Worm (Caenorhabditis elegans): ENCODE measurements around the gene twk-10.

DNA sequence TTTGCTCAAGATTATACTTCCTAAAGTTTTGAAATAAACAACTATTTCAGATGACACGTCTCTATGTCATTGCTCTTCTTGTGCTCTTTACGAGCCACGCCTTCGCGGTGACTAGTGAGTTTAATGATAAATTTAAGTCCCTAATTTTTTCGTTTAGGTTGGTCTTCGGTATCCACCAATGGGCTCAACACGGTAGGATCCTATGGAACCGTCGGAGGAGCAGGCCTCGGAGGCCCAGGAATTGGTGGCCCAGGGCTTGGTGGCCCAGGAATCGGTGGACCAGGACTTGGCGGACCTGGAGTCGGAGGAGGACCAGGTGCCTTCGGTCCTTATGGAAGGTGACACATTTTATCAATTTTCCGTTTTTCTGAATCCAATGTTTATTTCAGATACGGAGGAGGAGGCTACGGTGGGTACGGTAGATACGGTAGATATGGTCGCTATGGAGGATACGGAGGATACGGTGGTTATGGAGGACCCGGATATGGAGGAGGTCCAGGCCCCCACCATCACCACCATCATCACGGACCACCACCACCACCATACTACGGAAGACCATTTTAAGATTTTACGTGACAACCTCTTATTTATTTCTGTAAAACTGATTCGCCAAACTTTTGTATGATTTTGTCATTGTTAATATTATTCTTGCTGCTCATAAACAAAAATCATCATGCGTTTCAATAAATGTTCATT lies 31.6 kb upstream of the twk-10 start, which contains the start of the genes F46E10.2 and F46E10.18:
- TF ChIP-seq lsy-2 (tag; optimal IDR thresholded peaks at IDR 0.05) (no peak), isw-1 (GFP tag; IDR thresholded peaks at IDR 0.05) (no peak), fos-1 (tag; optimal IDR thresholded peaks at IDR 0.05) (no peak), snpc-4 (tag; optimal IDR thresholded peaks at IDR 0.05) (no peak), pax-3 (tag; optimal IDR thresholded peaks at IDR 0.05) (no peak), unc-130 (tag; optimal IDR thresholded peaks at IDR 0.05) (no peak), zip-4 (GFP tag; optimal IDR thresholded peaks at IDR 0.05) (no peak), ztf-11 (tag; optimal IDR thresholded peaks at IDR 0.05) (no peak), pqm-1 (tag; optimal IDR thresholded peaks at IDR 0.05) (no peak), elt-2 (tag; optimal IDR thresholded peaks at IDR 0.05) (no peak), mdl-1 (tag; optimal IDR thresholded peaks at IDR 0.05) (no peak)

All from whole organism, L1 larva.